Worm (Caenorhabditis elegans) whole organism, late embryonic: ENCODE data around the gene gad-2.

Experiments used
- C38D4.7 ChIP-seq: fragments of 200-800 bp; sonication (Bioruptor generic); optimal IDR thresholded peaks from 2 replicates; lab custom pipeline; 2018; ENCODE audit warnings: mild to moderate bottlenecking, missing genetic modification characterization, moderate library complexity, missing compliant biosample characterization
- F13H6.1 ChIP-seq: sonication (generic microtip); optimal IDR thresholded peaks from 2 replicates; lab custom pipeline; 2016; ENCODE audit warnings: missing genetic modification characterization, missing compliant biosample characterization
- Y22D7AL.16 ChIP-seq: sonication (generic microtip); optimal IDR thresholded peaks from 2 replicates; lab custom pipeline; 2016; ENCODE audit warnings: missing genetic modification characterization, missing compliant biosample characterization
- ahr-1 ChIP-seq: sonication (generic microtip); optimal IDR thresholded peaks from 2 replicates; lab custom pipeline; 2016; ENCODE audit warnings: missing genetic modification characterization, missing compliant biosample characterization
- ceh-14 ChIP-seq: sonication (generic microtip); optimal IDR thresholded peaks from 2 replicates; lab custom pipeline; 2016; ENCODE audit warnings: missing genotype, missing genetic modification characterization, missing compliant biosample characterization
- ceh-24 ChIP-seq: sonication (generic microtip); optimal IDR thresholded peaks from 2 replicates; lab custom pipeline; 2016; ENCODE audit warnings: mild to moderate bottlenecking, missing genetic modification characterization, missing compliant biosample characterization
- ceh-34 ChIP-seq: sonication (generic microtip); optimal IDR thresholded peaks from 2 replicates; lab custom pipeline; 2016; ENCODE audit warnings: mild to moderate bottlenecking, missing genetic modification characterization, missing compliant biosample characterization
- ceh-45 ChIP-seq: fragments of 200-800 bp; sonication (Bioruptor generic); IDR thresholded peaks from 2 replicates; pipeline ENCODE4 v1.3.6; 2022; ENCODE audit warnings: missing genetic modification reagents, missing genetic modification characterization, missing compliant biosample characterization
- ceh-48 ChIP-seq: sonication (generic microtip); optimal IDR thresholded peaks from 2 replicates; lab custom pipeline; 2016; ENCODE audit warnings: missing genetic modification characterization, inconsistent platforms, missing compliant biosample characterization
- ceh-6 ChIP-seq: fragments of 200-800 bp; sonication (Bioruptor generic); optimal IDR thresholded peaks from 2 replicates; lab custom pipeline; 2018; ENCODE audit warnings: mild to moderate bottlenecking, missing genetic modification characterization, missing compliant biosample characterization
- elt-4 ChIP-seq: sonication (generic microtip); optimal IDR thresholded peaks from 2 replicates; lab custom pipeline; 2016; ENCODE audit warnings: missing genetic modification characterization, missing compliant biosample characterization
- ets-4 ChIP-seq: sonication (generic microtip); optimal IDR thresholded peaks from 2 replicates; lab custom pipeline; 2016; ENCODE audit warnings: missing genetic modification characterization, missing compliant biosample characterization
- gmeb-2 ChIP-seq: sonication (generic microtip); optimal IDR thresholded peaks from 2 replicates; lab custom pipeline; 2016; ENCODE audit warnings: missing genetic modification characterization, inconsistent platforms, missing compliant biosample characterization
- hlh-15 ChIP-seq: sonication (generic microtip); optimal IDR thresholded peaks from 2 replicates; lab custom pipeline; 2016; ENCODE audit warnings: missing genetic modification characterization, missing compliant biosample characterization
- hlh-6 ChIP-seq: sonication (generic microtip); optimal IDR thresholded peaks from 2 replicates; lab custom pipeline; 2016; ENCODE audit warnings: missing genotype, missing genetic modification characterization, missing compliant biosample characterization
- lim-6 ChIP-seq: sonication (generic microtip); optimal IDR thresholded peaks from 2 replicates; lab custom pipeline; 2016; ENCODE audit warnings: missing genetic modification characterization, missing compliant biosample characterization
- madf-2 ChIP-seq: sonication (generic microtip); optimal IDR thresholded peaks from 2 replicates; lab custom pipeline; 2017; ENCODE audit warnings: missing genetic modification characterization, missing compliant biosample characterization
- nfya-1 ChIP-seq: sonication (generic microtip); optimal IDR thresholded peaks from 2 replicates; lab custom pipeline; 2017; ENCODE audit warnings: missing genetic modification characterization, mild to moderate bottlenecking, missing compliant biosample characterization, antibody characterized with exemption, moderate library complexity
- nhr-11 ChIP-seq: fragments of 150-350 bp; optimal IDR thresholded peaks from 2 replicates; lab custom pipeline; 2014; ENCODE audit warnings: missing biosample characterization, missing genetic modification characterization
- nhr-232 ChIP-seq: sonication (generic microtip); optimal IDR thresholded peaks from 2 replicates; lab custom pipeline; 2016; ENCODE audit warnings: missing genetic modification characterization, missing compliant biosample characterization
- npax-4 ChIP-seq: sonication (generic microtip); optimal IDR thresholded peaks from 2 replicates; lab custom pipeline; 2016; ENCODE audit warnings: missing genetic modification characterization, missing compliant biosample characterization
- odd-2 ChIP-seq: sonication (generic microtip); optimal IDR thresholded peaks from 2 replicates; lab custom pipeline; 2017; ENCODE audit warnings: antibody characterized with exemption, mild to moderate bottlenecking, missing genetic modification characterization, missing compliant biosample characterization
- pag-3 ChIP-seq: sonication (generic microtip); optimal IDR thresholded peaks from 2 replicates; lab custom pipeline; 2016; ENCODE audit warnings: missing compliant biosample characterization, missing genetic modification characterization, borderline replicate concordance
- pha-4 ChIP-seq: fragments of 150-350 bp; optimal IDR thresholded peaks from 2 replicates; lab custom pipeline; 2018; ENCODE audit warnings: missing biosample characterization, missing genetic modification reagents, missing genetic modification characterization
- ref-2 ChIP-seq: sonication (generic microtip); optimal IDR thresholded peaks from 2 replicates; lab custom pipeline; 2016; ENCODE audit warnings: missing genetic modification characterization, missing compliant biosample characterization
- rnt-1 ChIP-seq: sonication (generic microtip); optimal IDR thresholded peaks from 2 replicates; lab custom pipeline; 2016; ENCODE audit warnings: missing genetic modification characterization, missing compliant biosample characterization
- sdc-2 ChIP-seq: sonication (generic microtip); optimal IDR thresholded peaks from 2 replicates; lab custom pipeline; 2016; ENCODE audit warnings: missing genotype, missing genetic modification characterization, missing compliant biosample characterization
- sox-2 ChIP-seq: fragments of 200-800 bp; sonication (Bioruptor generic); IDR thresholded peaks from 2 replicates; pipeline ENCODE4 v1.3.6; 2022; ENCODE audit warnings: missing genetic modification reagents, missing genetic modification characterization, missing compliant biosample characterization
- sox-4 ChIP-seq: sonication (generic microtip); optimal IDR thresholded peaks from 2 replicates; lab custom pipeline; 2017; ENCODE audit warnings: mild to moderate bottlenecking, missing genetic modification characterization, inconsistent platforms, missing compliant biosample characterization
- syd-9 ChIP-seq: sonication (generic microtip); optimal IDR thresholded peaks from 2 replicates; lab custom pipeline; 2016; ENCODE audit warnings: mild to moderate bottlenecking, missing genetic modification characterization, moderate library complexity, missing compliant biosample characterization
- tbx-7 ChIP-seq: sonication (generic microtip); optimal IDR thresholded peaks from 2 replicates; lab custom pipeline; 2016; ENCODE audit warnings: missing genotype, missing genetic modification characterization, missing compliant biosample characterization
- ttx-3 ChIP-seq: sonication (generic microtip); optimal IDR thresholded peaks from 2 replicates; lab custom pipeline; 2016; ENCODE audit warnings: missing genetic modification reagents, missing genetic modification characterization, missing compliant biosample characterization
- unc-3 ChIP-seq, 2 experiments: fragments of 200-800 bp in 1 of 2; sonication (Bioruptor generic) in 1 of 2; sonication (generic microtip) in 1 of 2; conservative IDR thresholded peaks in 1 of 2; optimal IDR thresholded peaks in 1 of 2; 2 replicates each; pipeline versions ENCODE4 v1.3.6 to Lab custom; 2016 to 2022; ENCODE audit warnings: missing compliant biosample characterization in 2 of 2, missing genetic modification characterization in 2 of 2, missing genetic modification reagents in 1 of 2
- unc-55 ChIP-seq: sonication (generic microtip); optimal IDR thresholded peaks from 2 replicates; lab custom pipeline; 2017; ENCODE audit warnings: missing biosample characterization, missing genetic modification reagents, missing genetic modification characterization
- unc-86 ChIP-seq: sonication (generic microtip); optimal IDR thresholded peaks from 2 replicates; lab custom pipeline; 2016; ENCODE audit warnings: missing genetic modification characterization, missing compliant biosample characterization

Gene gad-2

ce11 chrX:7433269-7433668 is 40.0 kb downstream of the gad-2 start, which contains the start of gene clc-5:
Gene clc-5, plus strand, starts transcription at chrX:7433569.
- TF ChIP-seq nfya-1 (tag; lab: Kevin White, UChicago): no peak
- no peak for TF ChIP-seq unc-55 (GFP tag; lab: Kevin White, UChicago)
- no peak for TF ChIP-seq nhr-232 (tag; lab: Kevin White, UChicago)
- TF ChIP-seq ttx-3 (tag; lab: Kevin White, UChicago): no peak
- no peak for TF ChIP-seq ceh-24 (tag; lab: Kevin White, UChicago)
- no peak for TF ChIP-seq ets-4
- TF ChIP-seq ceh-14: no peak
- no peak for TF ChIP-seq hlh-15 (tag; lab: Kevin White, UChicago)
- TF ChIP-seq ceh-48 (tag; lab: Kevin White, UChicago): no peak
- TF ChIP-seq rnt-1 (tag; lab: Kevin White, UChicago): no peak
- TF ChIP-seq elt-4: no peak
- no peak for TF ChIP-seq ceh-45 (GFP tag; lab: Robert Waterston, UW)
- no peak for TF ChIP-seq ceh-6 (GFP tag; lab: Kevin White, UChicago)
- no peak for TF ChIP-seq F13H6.1
- no peak for TF ChIP-seq lim-6 (tag; lab: Kevin White, UChicago)
- TF ChIP-seq odd-2 (tag; lab: Kevin White, UChicago): no peak
- TF ChIP-seq, all 69 proteins: peak for 0

ce11 chrX:7436912-7437311 is 43.6 kb downstream of the gad-2 start:
- TF ChIP-seq pha-4 (tag; lab: Kevin White, UChicago): no peak
- no peak for TF ChIP-seq unc-3 (GFP tag; conservative IDR thresholded peaks at IDR 0.05; lab: Robert Waterston, UW)
- TF ChIP-seq unc-3 (tag; optimal IDR thresholded peaks at IDR 0.05; lab: Kevin White, UChicago): no peak
- TF ChIP-seq ref-2 (tag; lab: Kevin White, UChicago): no peak
- TF ChIP-seq unc-55 (GFP tag; lab: Kevin White, UChicago): no peak

- TF ChIP-seq madf-2 (tag; lab: Kevin White, UChicago) (no peak), ceh-34 (no peak), ceh-6 (GFP tag; lab: Kevin White, UChicago) (no peak), pag-3 (no peak), ahr-1 (tag; lab: Kevin White, UChicago) (no peak), nhr-11 (no peak)
Measured at ce11 chrX:7437949-7438348, 44.7 kb downstream of the gad-2 start, which contains the start of gene C01C10.2. Gene C01C10.2, minus strand, starts transcription at chrX:7438118.

- no peak for TF ChIP-seq unc-86 (tag; lab: Kevin White, UChicago)
- TF ChIP-seq unc-55 (GFP tag; lab: Kevin White, UChicago): no peak
- no peak for TF ChIP-seq odd-2 (tag; lab: Kevin White, UChicago)
- TF ChIP-seq nhr-11: no peak
- no peak for TF ChIP-seq sdc-2
- TF ChIP-seq syd-9: no peak
- no peak for TF ChIP-seq sox-2 (GFP tag; lab: Robert Waterston, UW)
- no peak for TF ChIP-seq lim-6 (tag; lab: Kevin White, UChicago)
- no peak for TF ChIP-seq sox-4 (tag; lab: Kevin White, UChicago)
- TF ChIP-seq npax-4: no peak
- no peak for TF ChIP-seq elt-4
- TF ChIP-seq gmeb-2: no peak
- TF ChIP-seq hlh-6 (tag; lab: Kevin White, UChicago): no peak
- no peak for TF ChIP-seq Y22D7AL.16 (tag; lab: Kevin White, UChicago)
Measured at ce11 chrX:7440102-7440501, 46.8 kb downstream of the gad-2 start.

ce11 chrX:7442477-7442876 is 49.2 kb downstream of the gad-2 start, which contains the start of gene acl-12:
Gene acl-12, minus strand, starts transcription at chrX:7442577.
- TF ChIP-seq hlh-6 (tag; lab: Kevin White, UChicago): no peak
- TF ChIP-seq ceh-14: no peak
- TF ChIP-seq C38D4.7 (GFP tag; lab: Kevin White, UChicago): no peak
- peak; percentile 1 for TF ChIP-seq ref-2 (tag; lab: Kevin White, UChicago)
- no peak for TF ChIP-seq F13H6.1
- TF ChIP-seq tbx-7: no peak
- no peak for TF ChIP-seq madf-2 (tag; lab: Kevin White, UChicago)
- peak; percentile 15 for TF ChIP-seq nfya-1 (tag; lab: Kevin White, UChicago)
- TF ChIP-seq, all 69 proteins: peak for 2
